Worm (Caenorhabditis elegans) whole organism, early embryonic: ENCODE data around the gene ugt-12.

Experiments
- ama-1 ChIP-seq: fragments of 150-350 bp; optimal IDR thresholded peaks from 2 replicates; lab custom pipeline; 2014
- flt-1 ChIP-seq: fragments of 200-800 bp; sonication (Bioruptor generic); IDR thresholded peaks from 2 replicates; pipeline ENCODE4 v1.3.6; 2022; ENCODE audit warnings: missing genetic modification characterization, missing compliant biosample characterization
- tbx-11 ChIP-seq: fragments of 200-800 bp; sonication (Bioruptor generic); IDR thresholded peaks from 2 replicates; pipeline ENCODE4 v1.3.6; 2022; ENCODE audit warnings: missing genetic modification characterization, missing compliant biosample characterization
- tra-4 ChIP-seq: sonication (generic microtip); optimal IDR thresholded peaks from 2 replicates; lab custom pipeline; 2017; ENCODE audit warnings: missing genetic modification characterization, missing compliant biosample characterization

ce11 chrV:4901074-4901473, 11.6 kb upstream of the ugt-12 start, which contains the start of gene ugt-67:
- TF ChIP-seq flt-1 (no peak), tbx-11 (GFP tag; lab: Robert Waterston, UW) (no peak), ama-1 (lab: Kevin White, UChicago) (no peak), tra-4 (tag; lab: Kevin White, UChicago) (no peak)
